Worm (Caenorhabditis elegans) whole organism, L3 larva: ENCODE data around the gene T10C6.10.

Experiments used
- fos-1 ChIP-seq: fragments of 150-350 bp; optimal IDR thresholded peaks from 2 replicates; lab custom pipeline; 2014; ENCODE audit warnings: missing biosample characterization, missing genetic modification characterization
- nfya-1 ChIP-seq: sonication (generic microtip); optimal IDR thresholded peaks from 2 replicates; lab custom pipeline; 2017; ENCODE audit warnings: missing genetic modification characterization, mild to moderate bottlenecking, missing compliant biosample characterization, antibody characterized with exemption, moderate library complexity; ENCODE audit not compliant: insufficient read depth
- nhr-25 ChIP-seq: sonication (generic microtip); optimal IDR thresholded peaks from 2 replicates; lab custom pipeline; 2017; ENCODE audit warnings: missing biosample characterization, missing genetic modification characterization
- nhr-76 ChIP-seq: fragments of 150-350 bp; sonication (generic microtip); optimal IDR thresholded peaks from 5 replicates; lab custom pipeline; 2014; ENCODE audit warnings: missing biosample characterization, missing genetic modification characterization
- skn-1 ChIP-seq: fragments of 150-350 bp; optimal IDR thresholded peaks from 2 replicates; lab custom pipeline; 2014; ENCODE audit warnings: missing biosample characterization, missing genetic modification characterization
- zag-1 ChIP-seq: fragments of 150-350 bp; optimal IDR thresholded peaks from 2 replicates; lab custom pipeline; 2014; ENCODE audit warnings: missing biosample characterization, missing genetic modification characterization

ce11 chrV:16061993-16062392, 25.8 kb downstream of the T10C6.10 start, which contains the start of gene fbxa-100:
- TF ChIP-seq nhr-76 (no peak), nhr-25 (tag; lab: Kevin White, UChicago) (no peak), nfya-1 (tag; lab: Kevin White, UChicago) (no peak), fos-1 (tag; lab: Kevin White, UChicago) (no peak), zag-1 (no peak), skn-1 (no peak)
